Fruit fly (Drosophila melanogaster): ENCODE results near the gene dpr16.

The dpr16 gene

DNA sequence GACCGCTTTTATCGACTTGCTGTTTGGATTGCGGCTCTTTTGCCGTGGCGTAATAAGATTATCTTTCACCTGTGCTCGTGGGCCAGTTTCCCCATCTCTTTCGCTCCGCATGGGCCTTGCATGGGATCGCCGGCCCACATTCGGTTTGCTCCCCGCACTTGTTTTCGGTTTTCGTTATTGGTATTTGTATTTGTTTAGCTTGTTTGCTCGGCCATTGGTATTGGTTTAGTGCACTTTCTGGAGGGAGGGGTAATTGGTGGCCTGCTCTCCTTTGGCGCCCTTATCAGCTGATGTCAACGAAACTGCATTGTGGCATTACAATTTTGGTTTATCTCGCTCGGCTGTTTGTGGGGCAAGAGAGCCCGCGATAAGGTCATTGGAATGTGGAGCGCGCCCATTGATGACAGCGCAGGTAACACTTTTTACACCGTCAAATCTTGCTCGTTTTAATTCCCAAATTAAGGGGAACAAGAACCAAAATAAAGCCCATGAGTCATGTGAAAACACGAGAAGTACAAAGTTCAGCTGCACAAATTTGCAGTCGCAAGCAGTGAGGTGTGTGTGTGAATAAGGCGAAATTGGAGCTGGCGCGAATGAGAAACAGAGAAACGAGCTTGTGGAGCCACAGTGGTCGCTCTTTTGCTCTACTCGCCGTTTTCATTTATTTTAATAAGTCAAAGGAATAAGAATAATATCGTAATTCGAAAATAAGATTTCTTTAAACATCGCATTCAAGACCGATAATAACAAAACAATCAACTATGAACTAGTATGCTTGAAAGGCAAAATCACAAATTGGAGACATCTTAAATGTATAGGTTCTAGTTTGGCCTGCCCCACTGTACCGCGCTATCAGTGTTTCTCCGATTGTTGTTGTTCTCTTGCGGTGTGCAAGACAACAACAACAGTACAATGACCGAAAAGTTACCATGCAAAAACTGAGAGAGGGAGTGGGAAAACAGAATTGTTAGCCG is 64.9 kb downstream of the dpr16 start (continued):
- TF ChIP-seq CG7928 (GFP tag; optimal IDR thresholded peaks at IDR 0.05) = peak; percentile 64
- peak; percentile 89 for TF ChIP-seq grau (tag; optimal IDR thresholded peaks at IDR 0.05)
- TF ChIP-seq ken (GFP tag; IDR thresholded peaks at IDR 0.05) = peak; percentile 98
- peak; percentile 89 for TF ChIP-seq zen (tag; optimal IDR thresholded peaks at IDR 0.05)
- peak; percentile 99 for TF ChIP-seq CG1792 (GFP tag; optimal IDR thresholded peaks at IDR 0.05)
- TF ChIP-seq CG12391 (tag; optimal IDR thresholded peaks at IDR 0.05) = peak; percentile 89
- peak; percentile 63 for TF ChIP-seq Dip3 (GFP tag; optimal IDR thresholded peaks at IDR 0.05)
- TF ChIP-seq tap (tag; optimal IDR thresholded peaks at IDR 0.05) = peak; percentile 92
- TF ChIP-seq CG1647 (GFP tag; optimal IDR thresholded peaks at IDR 0.05) = peak; percentile 98
- peak; percentile 63 for TF ChIP-seq lmd (GFP tag; IDR thresholded peaks at IDR 0.05)
- TF ChIP-seq CG4854 (GFP tag; optimal IDR thresholded peaks at IDR 0.05) = peak; percentile 98
- TF ChIP-seq CG15696 (tag; optimal IDR thresholded peaks at IDR 0.05) = peak; percentile 100
- no peak; the same call in 1 of the 2 replicates for TF ChIP-seq unc-4 (GFP tag; IDR thresholded peaks at IDR 0.05; ENCODE audit: partially characterized antibody)
- TF ChIP-seq bigmax (GFP tag; optimal IDR thresholded peaks at IDR 0.05) = peak; percentile 84
- peak; percentile 67; the same call in 2 of the 3 replicates for TF ChIP-seq CG6175 (GFP tag; IDR thresholded peaks at IDR 0.05)
- peak; percentile 97 for TF ChIP-seq pum (GFP tag; optimal IDR thresholded peaks at IDR 0.05)
- TF ChIP-seq E2f1 (GFP tag; IDR thresholded peaks at IDR 0.05) = peak; percentile 92
- TF ChIP-seq gt (GFP tag; IDR thresholded peaks at IDR 0.05) = peak; percentile 94
- TF ChIP-seq YL-1 (GFP tag; optimal IDR thresholded peaks at IDR 0.05) = peak; percentile 99
- peak; percentile 100 for TF ChIP-seq Awh (GFP tag; IDR thresholded peaks at IDR 0.05)
- TF ChIP-seq esg (GFP tag; conservative IDR thresholded peaks at IDR 0.05) = peak; percentile 33; the same call in 1 of the 2 replicates
- peak; percentile 91 for TF ChIP-seq D19A (tag; optimal IDR thresholded peaks at IDR 0.05)
- peak; percentile 48 for TF ChIP-seq CG10321 (GFP tag; IDR thresholded peaks at IDR 0.05)
- peak; percentile 93 for TF ChIP-seq run (tag; optimal IDR thresholded peaks at IDR 0.05)
- TF ChIP-seq CG6854 (GFP tag; optimal IDR thresholded peaks at IDR 0.05) = peak; percentile 67
- peak; percentile 86 for TF ChIP-seq CG16779 (GFP tag; IDR thresholded peaks at IDR 0.05)
- TF ChIP-seq pho (GFP tag; optimal IDR thresholded peaks at IDR 0.05) = peak; percentile 81
- TF ChIP-seq CG12071 (GFP tag; optimal IDR thresholded peaks at IDR 0.05) = peak; percentile 98
- TF ChIP-seq CG33213 (GFP tag; optimal IDR thresholded peaks at IDR 0.05) = peak; percentile 99
- TF ChIP-seq Mes4 (GFP tag; optimal IDR thresholded peaks at IDR 0.05) = peak; percentile 100
- TF ChIP-seq ci (GFP tag; IDR thresholded peaks at IDR 0.05) = peak; percentile 100
- TF ChIP-seq CG43689 (GFP tag; IDR thresholded peaks at IDR 0.05) = peak; percentile 82
- TF ChIP-seq CG11504 (tag; optimal IDR thresholded peaks at IDR 0.05) = peak; percentile 87
- peak; percentile 95 for TF ChIP-seq CG6683 (GFP tag; optimal IDR thresholded peaks at IDR 0.05)
- peak; percentile 74 for TF ChIP-seq sug (tag; optimal IDR thresholded peaks at IDR 0.05)
- no peak for TF ChIP-seq Hr39 (optimal IDR thresholded peaks at IDR 0.05)
- TF ChIP-seq CG17612 (GFP tag; IDR thresholded peaks at IDR 0.05) = peak; percentile 87
- TF ChIP-seq Ets97D (GFP tag; optimal IDR thresholded peaks at IDR 0.05) = peak; percentile 91
- TF ChIP-seq Rfx (GFP tag; IDR thresholded peaks at IDR 0.05) = peak; percentile 71
- TF ChIP-seq Oli (tag; optimal IDR thresholded peaks at IDR 0.05) = peak; percentile 78
- TF ChIP-seq slp2 (GFP tag; optimal IDR thresholded peaks at IDR 0.05) = peak; percentile 97
- no peak for TF ChIP-seq CG2129 (GFP tag; IDR thresholded peaks at IDR 0.05; ENCODE audit: partially characterized antibody)
- peak; percentile 88 for TF ChIP-seq crol (GFP tag; IDR thresholded peaks at IDR 0.05)
- peak; percentile 93 for TF ChIP-seq Hsf (GFP tag; optimal IDR thresholded peaks at IDR 0.05)
- TF ChIP-seq Max (GFP tag; optimal IDR thresholded peaks at IDR 0.05) = peak; percentile 98
- TF ChIP-seq Lim3 (GFP tag; IDR thresholded peaks at IDR 0.05) = peak; percentile 78; the same call in 1 of the 2 replicates
- TF ChIP-seq CG8924 (tag; optimal IDR thresholded peaks at IDR 0.05) = peak; percentile 95
- peak; percentile 48; the same call in 1 of the 2 replicates for TF ChIP-seq MBD-R2 (GFP tag; IDR thresholded peaks at IDR 0.05)
- peak; percentile 51 for TF ChIP-seq klu (GFP tag; IDR thresholded peaks at IDR 0.05)

Data from whole organism, embryonic.